Worm (Caenorhabditis elegans): ENCODE measurements around the gene sre-4.

DNA sequence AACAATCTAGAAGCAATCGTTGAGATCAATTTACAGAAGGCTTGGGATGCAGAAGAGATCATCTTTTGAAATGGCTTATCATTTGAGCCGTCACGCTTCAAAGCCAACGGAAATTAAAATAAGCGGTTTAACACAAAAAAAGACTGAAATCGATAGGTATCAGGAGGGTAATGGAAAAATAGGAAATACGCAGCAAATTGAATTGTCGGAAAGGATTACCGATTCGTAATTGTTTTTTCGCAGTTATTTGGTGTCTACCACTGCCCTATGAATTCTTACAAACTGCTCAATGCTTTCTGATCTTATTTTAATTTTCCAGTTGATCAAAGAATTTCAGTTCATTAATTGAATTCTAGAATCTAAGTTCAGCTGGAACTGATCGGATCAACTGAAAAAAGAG lies 26.9 kb upstream of the sre-4 start:
- TF ChIP-seq unc-86 (tag; optimal IDR thresholded peaks at IDR 0.05) (no peak), ttx-3 (tag; optimal IDR thresholded peaks at IDR 0.05) (no peak), K09A11.1 (tag; optimal IDR thresholded peaks at IDR 0.05; ENCODE audit: insufficient read depth) (no peak), nhr-11 (tag; optimal IDR thresholded peaks at IDR 0.05) (no peak), pha-4 (tag; optimal IDR thresholded peaks at IDR 0.05) (no peak), tbx-2 (tag; optimal IDR thresholded peaks at IDR 0.05) (no peak), ceh-45 (GFP tag; IDR thresholded peaks at IDR 0.05) (no peak), odd-2 (tag; optimal IDR thresholded peaks at IDR 0.05) (no peak), hlh-13 (GFP tag; optimal IDR thresholded peaks at IDR 0.05) (no peak), ets-4 (tag; optimal IDR thresholded peaks at IDR 0.05) (no peak)

Measured in whole organism, late embryonic.